Worm (Caenorhabditis elegans) whole organism, L2 larva: Measurements from ENCODE around the gene K01A12.4.

Experiments
- C34F6.9 ChIP-seq: fragments of 150-350 bp; optimal IDR thresholded peaks from 2 replicates; lab custom pipeline; 2014; ENCODE audit warnings: missing biosample characterization, missing genetic modification characterization
- aly-2 ChIP-seq: fragments of 150-350 bp; optimal IDR thresholded peaks from 2 replicates; lab custom pipeline; 2014; ENCODE audit warnings: missing biosample characterization, missing genetic modification characterization
- mdl-1 ChIP-seq, 2 experiments: fragments of 150-350 bp in 1 of 2; sonication (generic microtip) in 1 of 2; optimal IDR thresholded peaks; 2 replicates each; lab custom pipeline; 2017; ENCODE audit warnings: missing biosample characterization in 2 of 2, missing genetic modification characterization in 2 of 2
- nhr-11 ChIP-seq: fragments of 150-350 bp; optimal IDR thresholded peaks from 2 replicates; lab custom pipeline; 2014; ENCODE audit warnings: missing biosample characterization, missing genetic modification characterization

DNA sequence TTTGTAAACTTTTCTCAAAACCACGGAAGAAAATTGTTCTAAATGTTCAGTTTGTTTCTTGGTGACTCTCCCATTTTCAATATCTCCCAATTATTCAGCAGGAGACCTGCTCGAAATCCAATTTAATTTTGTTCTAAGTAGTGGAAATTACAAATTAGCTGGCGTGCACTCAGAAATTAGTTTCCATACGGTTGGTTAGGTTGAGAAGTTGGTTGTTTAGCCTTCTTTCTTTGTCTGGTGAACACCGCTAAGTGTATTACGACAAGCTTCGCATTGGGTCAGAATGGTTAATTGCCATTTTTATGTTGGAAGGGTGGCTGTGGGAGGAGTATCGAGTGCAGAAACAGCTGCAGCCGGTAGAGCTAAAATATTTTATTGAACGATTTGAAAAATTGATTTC, 37.9 kb downstream of the K01A12.4 start:
- no peak for TF ChIP-seq C34F6.9 (tag; lab: Kevin White, UChicago)
- no peak for TF ChIP-seq aly-2
- TF ChIP-seq nhr-11 (tag; lab: Kevin White, UChicago), result no peak
- no peak for TF ChIP-seq mdl-1 (tag; optimal IDR thresholded peaks at IDR 0.05; lab: Kevin White, UChicago)
